Worm (Caenorhabditis elegans) whole organism, late embryonic: ENCODE measurements around the gene rps-13.

Source experiments
- ama-1 ChIP-seq: fragments of 150-350 bp; optimal IDR thresholded peaks from 2 replicates; lab custom pipeline; 2014
- dve-1 ChIP-seq: sonication (generic microtip); optimal IDR thresholded peaks from 2 replicates; lab custom pipeline; 2017; ENCODE audit warnings: antibody characterized with exemption, mild to moderate bottlenecking, missing genetic modification characterization, missing compliant biosample characterization
- elt-4 ChIP-seq: sonication (generic microtip); optimal IDR thresholded peaks from 2 replicates; lab custom pipeline; 2016; ENCODE audit warnings: missing genetic modification characterization, missing compliant biosample characterization
- ets-4 ChIP-seq: sonication (generic microtip); optimal IDR thresholded peaks from 2 replicates; lab custom pipeline; 2016; ENCODE audit warnings: missing genetic modification characterization, missing compliant biosample characterization
- fax-1 ChIP-seq: sonication (generic microtip); optimal IDR thresholded peaks from 2 replicates; lab custom pipeline; 2016; ENCODE audit warnings: missing genotype, missing genetic modification characterization, missing compliant biosample characterization
- hlh-15 ChIP-seq: sonication (generic microtip); optimal IDR thresholded peaks from 2 replicates; lab custom pipeline; 2016; ENCODE audit warnings: missing genetic modification characterization, missing compliant biosample characterization
- hlh-30 ChIP-seq: sonication (generic microtip); optimal IDR thresholded peaks from 2 replicates; lab custom pipeline; 2017; ENCODE audit warnings: antibody characterized with exemption, missing genetic modification characterization, missing compliant biosample characterization; ENCODE audit not compliant: insufficient read depth
- nhr-11 ChIP-seq: fragments of 150-350 bp; optimal IDR thresholded peaks from 2 replicates; lab custom pipeline; 2014; ENCODE audit warnings: missing biosample characterization, missing genetic modification characterization
- pha-4 ChIP-seq: fragments of 150-350 bp; optimal IDR thresholded peaks from 2 replicates; lab custom pipeline; 2018; ENCODE audit warnings: missing biosample characterization, missing genetic modification reagents, missing genetic modification characterization
- pqm-1 ChIP-seq: sonication (generic microtip); optimal IDR thresholded peaks from 2 replicates; lab custom pipeline; 2016; ENCODE audit warnings: missing genetic modification characterization, missing compliant biosample characterization
- ref-2 ChIP-seq: sonication (generic microtip); optimal IDR thresholded peaks from 2 replicates; lab custom pipeline; 2016; ENCODE audit warnings: missing genetic modification characterization, missing compliant biosample characterization
- tbx-2 ChIP-seq: sonication (generic microtip); optimal IDR thresholded peaks from 2 replicates; lab custom pipeline; 2016; ENCODE audit warnings: missing genetic modification characterization, missing compliant biosample characterization
- unc-55 ChIP-seq: sonication (generic microtip); optimal IDR thresholded peaks from 2 replicates; lab custom pipeline; 2017; ENCODE audit warnings: missing biosample characterization, missing genetic modification reagents, missing genetic modification characterization
- zip-5 ChIP-seq: sonication (generic microtip); optimal IDR thresholded peaks from 2 replicates; lab custom pipeline; 2016; ENCODE audit warnings: missing genetic modification characterization, missing compliant biosample characterization

ce11 chrIII:6411914-6412313 lies 37.1 kb upstream of the rps-13 start, which contains the start of gene C05D11.5:
- TF ChIP-seq ama-1 (lab: Kevin White, UChicago): no peak
- no peak for TF ChIP-seq nhr-11 (tag; lab: Kevin White, UChicago)
- no peak for TF ChIP-seq hlh-30 (tag; lab: Kevin White, UChicago)
- no peak for TF ChIP-seq hlh-15 (tag; lab: Kevin White, UChicago)
- no peak for TF ChIP-seq fax-1 (tag; lab: Kevin White, UChicago)
- TF ChIP-seq pqm-1: no peak
- TF ChIP-seq tbx-2: no peak
- no peak for TF ChIP-seq zip-5 (tag; lab: Kevin White, UChicago)
- no peak for TF ChIP-seq ets-4 (tag; lab: Kevin White, UChicago)
- no peak for TF ChIP-seq unc-55 (GFP tag; lab: Kevin White, UChicago)
- no peak for TF ChIP-seq pha-4
- no peak for TF ChIP-seq dve-1 (tag; lab: Kevin White, UChicago)
- no peak for TF ChIP-seq elt-4 (tag; lab: Kevin White, UChicago)
- TF ChIP-seq ref-2 (tag; lab: Kevin White, UChicago): no peak
